Fruit fly (Drosophila melanogaster): ENCODE measurements around the gene CG15147.

- no peak for TF ChIP-seq Eip74EF (GFP tag; optimal IDR thresholded peaks at IDR 0.05)
- TF ChIP-seq Asciz (GFP tag; optimal IDR thresholded peaks at IDR 0.05), result no peak
- TF ChIP-seq h (optimal IDR thresholded peaks at IDR 0.05), result no peak
- TF ChIP-seq psq (GFP tag; optimal IDR thresholded peaks at IDR 0.05), result no peak
- TF ChIP-seq en (GFP tag; optimal IDR thresholded peaks at IDR 0.05), result no peak
- no peak for TF ChIP-seq CG4282 (GFP tag; optimal IDR thresholded peaks at IDR 0.05)
- no peak for TF ChIP-seq H15 (GFP tag; IDR thresholded peaks at IDR 0.05)
- TF ChIP-seq Poxn (GFP tag; IDR thresholded peaks at IDR 0.05), result no peak
- no peak for TF ChIP-seq Atf6 (GFP tag; IDR thresholded peaks at IDR 0.05)
- no peak for TF ChIP-seq CG8290 (GFP tag; optimal IDR thresholded peaks at IDR 0.05)
- TF ChIP-seq CG8290 (tag; optimal IDR thresholded peaks at IDR 0.05), result peak in 1 of 2 experiments; percentile 37
- TF ChIP-seq CG9215 (GFP tag; IDR thresholded peaks at IDR 0.05), result no peak
- no peak for TF ChIP-seq CG17912 (GFP tag; optimal IDR thresholded peaks at IDR 0.05)
- peak; percentile 37 for TF ChIP-seq CG30403 (GFP tag; optimal IDR thresholded peaks at IDR 0.05)
Measured at dm6 chr2L:17582994-17583393, 43.2 kb downstream of the CG15147 start.
